Worm (Caenorhabditis elegans): ENCODE measurements around the gene med-2.

Gene med-2

ce11 chrIII:6895166-6895565 is 10.9 kb downstream of the med-2 start:
- TF ChIP-seq tbx-7 (tag; optimal IDR thresholded peaks at IDR 0.05) (no peak), nfya-1 (tag; optimal IDR thresholded peaks at IDR 0.05) (peak; percentile 19), ceh-18 (tag; optimal IDR thresholded peaks at IDR 0.05) (peak; percentile 57), unc-3 (GFP tag; conservative IDR thresholded peaks at IDR 0.05) (no peak), unc-3 (tag; optimal IDR thresholded peaks at IDR 0.05) (no peak), elt-2 (tag; optimal IDR thresholded peaks at IDR 0.05) (peak; percentile 68), unc-55 (GFP tag; optimal IDR thresholded peaks at IDR 0.05) (peak; percentile 44)

ce11 chrIII:6895677-6896076 is 11.4 kb downstream of the med-2 start:
- no peak for TF ChIP-seq hlh-13 (GFP tag; optimal IDR thresholded peaks at IDR 0.05)
- TF ChIP-seq unc-42 (tag; optimal IDR thresholded peaks at IDR 0.05): no peak
- TF ChIP-seq elt-4 (tag; optimal IDR thresholded peaks at IDR 0.05): no peak
- no peak for TF ChIP-seq K02D7.2 (tag; optimal IDR thresholded peaks at IDR 0.05)
- no peak for TF ChIP-seq C08G9.2 (tag; optimal IDR thresholded peaks at IDR 0.05)
- no peak for TF ChIP-seq unc-3 (GFP tag; conservative IDR thresholded peaks at IDR 0.05)
- TF ChIP-seq unc-3 (tag; optimal IDR thresholded peaks at IDR 0.05): no peak
- TF ChIP-seq F13H6.1 (tag; optimal IDR thresholded peaks at IDR 0.05): no peak
- no peak for TF ChIP-seq zip-5 (tag; optimal IDR thresholded peaks at IDR 0.05)
- no peak for TF ChIP-seq ttx-3 (tag; optimal IDR thresholded peaks at IDR 0.05)

ce11 chrIII:6897587-6898064 is 13.3 kb downstream of the med-2 start, which contains the start of gene T07E3.4:
Gene T07E3.4 (plus strand): TSS chrIII:6898014.
- no peak for TF ChIP-seq hlh-30 (tag; optimal IDR thresholded peaks at IDR 0.05; ENCODE audit: insufficient read depth)
- no peak for TF ChIP-seq eyg-1 (tag; optimal IDR thresholded peaks at IDR 0.05)
- TF ChIP-seq dve-1 (tag; optimal IDR thresholded peaks at IDR 0.05): peak; percentile 24
- TF ChIP-seq nfya-1 (tag; optimal IDR thresholded peaks at IDR 0.05): peak; percentile 38
- no peak for TF ChIP-seq C08G9.2 (tag; optimal IDR thresholded peaks at IDR 0.05)
- TF ChIP-seq ceh-24 (tag; optimal IDR thresholded peaks at IDR 0.05): no peak
- no peak for TF ChIP-seq fkh-10 (GFP tag; optimal IDR thresholded peaks at IDR 0.05)
- TF ChIP-seq ceh-30 (tag; optimal IDR thresholded peaks at IDR 0.05): no peak
- TF ChIP-seq K09A11.1 (tag; optimal IDR thresholded peaks at IDR 0.05; ENCODE audit: insufficient read depth): no peak
- TF ChIP-seq elt-4 (tag; optimal IDR thresholded peaks at IDR 0.05): no peak
- peak; percentile 28 for TF ChIP-seq ceh-18 (tag; optimal IDR thresholded peaks at IDR 0.05)
- no peak for TF ChIP-seq ceh-22 (tag; optimal IDR thresholded peaks at IDR 0.05)
- TF ChIP-seq fkh-6 (tag; optimal IDR thresholded peaks at IDR 0.05): no peak
- TF ChIP-seq T23F11.4 (GFP tag; optimal IDR thresholded peaks at IDR 0.05): no peak
- TF ChIP-seq unc-55 (GFP tag; optimal IDR thresholded peaks at IDR 0.05): peak; percentile 77
- peak; percentile 35 for TF ChIP-seq unc-42 (tag; optimal IDR thresholded peaks at IDR 0.05)
- no peak for TF ChIP-seq lim-6 (tag; optimal IDR thresholded peaks at IDR 0.05)
- no peak for TF ChIP-seq lin-11 (tag; optimal IDR thresholded peaks at IDR 0.05)
- TF ChIP-seq odd-2 (tag; optimal IDR thresholded peaks at IDR 0.05): no peak
- TF ChIP-seq ttx-3 (tag; optimal IDR thresholded peaks at IDR 0.05): no peak
- no peak for TF ChIP-seq tbx-2 (tag; optimal IDR thresholded peaks at IDR 0.05)

ce11 chrIII:6898518-6898917 is 14.2 kb downstream of the med-2 start:
- no peak for TF ChIP-seq Y22D7AL.16 (tag; optimal IDR thresholded peaks at IDR 0.05)
- TF ChIP-seq elt-2 (tag; optimal IDR thresholded peaks at IDR 0.05): no peak
- no peak for TF ChIP-seq rnt-1 (tag; optimal IDR thresholded peaks at IDR 0.05)
- no peak for TF ChIP-seq K09A11.1 (tag; optimal IDR thresholded peaks at IDR 0.05; ENCODE audit: insufficient read depth)
- no peak for TF ChIP-seq ceh-30 (tag; optimal IDR thresholded peaks at IDR 0.05)
- no peak for TF ChIP-seq ceh-18 (tag; optimal IDR thresholded peaks at IDR 0.05)
- TF ChIP-seq npax-4 (tag; optimal IDR thresholded peaks at IDR 0.05): no peak
- no peak for TF ChIP-seq unc-3 (GFP tag; conservative IDR thresholded peaks at IDR 0.05)
- no peak for TF ChIP-seq unc-3 (tag; optimal IDR thresholded peaks at IDR 0.05)
- TF ChIP-seq pros-1 (tag; optimal IDR thresholded peaks at IDR 0.05): no peak
- no peak for TF ChIP-seq pha-2 (tag; optimal IDR thresholded peaks at IDR 0.05)
- TF ChIP-seq dve-1 (tag; optimal IDR thresholded peaks at IDR 0.05): no peak
- no peak for TF ChIP-seq ceh-2 (tag; optimal IDR thresholded peaks at IDR 0.05)
- TF ChIP-seq fkh-10 (GFP tag; optimal IDR thresholded peaks at IDR 0.05): no peak
- TF ChIP-seq pqm-1 (tag; optimal IDR thresholded peaks at IDR 0.05): no peak
- TF ChIP-seq ceh-22 (tag; optimal IDR thresholded peaks at IDR 0.05): no peak
